Fruit fly (Drosophila melanogaster) whole organism, wandering third instar larva: Measurements from ENCODE around the gene APP-BP1.

Experiments
- Abd-B ChIP-seq: fragments of >200 bp; optimal IDR thresholded peaks from 2 replicates; lab custom pipeline; 2017; ENCODE audit warnings: missing biosample characterization, missing genetic modification characterization
- CG32264 ChIP-seq: fragments of 200-800 bp; sonication (Bioruptor generic); optimal IDR thresholded peaks from 2 replicates; lab custom pipeline; 2016; ENCODE audit warnings: missing biosample characterization, missing genetic modification characterization
- CG9705 ChIP-seq: fragments of 200-800 bp; sonication (Bioruptor generic); optimal IDR thresholded peaks from 2 replicates; lab custom pipeline; 2018; ENCODE audit warnings: missing biosample characterization, mild to moderate bottlenecking, missing genetic modification characterization
- CrebA ChIP-seq: fragments of 200-800 bp; sonication (Bioruptor generic); optimal IDR thresholded peaks from 2 replicates; lab custom pipeline; 2016; ENCODE audit warnings: missing biosample characterization, mild to moderate bottlenecking, missing genetic modification characterization, borderline replicate concordance
- Dfd ChIP-seq: fragments of >200 bp; optimal IDR thresholded peaks from 2 replicates; lab custom pipeline; 2017; ENCODE audit warnings: missing biosample characterization, missing genetic modification characterization
- Dif ChIP-seq: fragments of 200-275, 200-300 bp; sonication (Bioruptor generic); optimal IDR thresholded peaks from 2 replicates; lab custom pipeline; 2018; ENCODE audit warnings: missing biosample characterization, missing genetic modification characterization; ENCODE audit not compliant: partially characterized antibody
- GATAd ChIP-seq: sonication (Bioruptor generic); optimal IDR thresholded peaks from 2 replicates; lab custom pipeline; 2016; ENCODE audit warnings: missing biosample characterization, missing genetic modification characterization
- HLH106 ChIP-seq: fragments of 200-800 bp; optimal IDR thresholded peaks from 3 replicates; lab custom pipeline; 2019; ENCODE audit warnings: missing biosample characterization, mild to moderate bottlenecking, missing genetic modification characterization, moderate library complexity
- Hnf4 ChIP-seq: fragments of 200-800 bp; sonication (Bioruptor generic); optimal IDR thresholded peaks from 2 replicates; lab custom pipeline; 2016; ENCODE audit warnings: missing biosample characterization, mild to moderate bottlenecking, missing genetic modification characterization
- Hr83 ChIP-seq: fragments of 200-300 bp; sonication (Bioruptor generic); optimal IDR thresholded peaks from 2 replicates; lab custom pipeline; 2016; ENCODE audit warnings: missing biosample characterization, mild to moderate bottlenecking, missing genetic modification characterization, moderate library complexity; ENCODE audit not compliant: poor library complexity, severe bottlenecking
- Jra ChIP-seq: sonication (Bioruptor generic); optimal IDR thresholded peaks from 2 replicates; lab custom pipeline; 2016; ENCODE audit warnings: missing biosample characterization, missing genetic modification characterization
- Mio ChIP-seq: sonication (Bioruptor generic); optimal IDR thresholded peaks from 2 replicates; lab custom pipeline; 2016; ENCODE audit warnings: missing biosample characterization, missing genetic modification characterization
- Myc ChIP-seq: fragments of >200 bp; optimal IDR thresholded peaks from 2 replicates; lab custom pipeline; 2017
- N ChIP-seq: fragments of >200 bp; optimal IDR thresholded peaks from 2 replicates; lab custom pipeline; 2018; ENCODE audit warnings: missing biosample characterization, missing external identifiers, missing genetic modification characterization
- OdsH ChIP-seq: fragments of 200-800 bp; sonication (Bioruptor generic); optimal IDR thresholded peaks from 2 replicates; lab custom pipeline; 2016; ENCODE audit warnings: missing biosample characterization, mild to moderate bottlenecking, missing genetic modification characterization
- Rel ChIP-seq, 2 experiments: fragments of 200-800 bp; sonication (Bioruptor generic) in 1 of 2; optimal IDR thresholded peaks; 2 replicates in 1 of 2; 3 replicates in 1 of 2; lab custom pipeline; 2016 to 2019; ENCODE audit warnings: mild to moderate bottlenecking in 2 of 2, missing biosample characterization in 2 of 2, missing genetic modification characterization in 2 of 2, moderate library complexity in 1 of 2
- Sp1 ChIP-seq: fragments of 200-800 bp; sonication (Bioruptor generic); optimal IDR thresholded peaks from 3 replicates; lab custom pipeline; 2019; ENCODE audit warnings: missing biosample characterization, mild to moderate bottlenecking, missing genetic modification characterization, moderate library complexity
- Vsx2 ChIP-seq: fragments of 200-300, 225-300 bp; sonication (Bioruptor generic); optimal IDR thresholded peaks from 2 replicates; lab custom pipeline; 2018; ENCODE audit warnings: missing biosample characterization, missing genetic modification characterization; ENCODE audit not compliant: partially characterized antibody
- br ChIP-seq: fragments of 200-800 bp; sonication (Bioruptor generic); optimal IDR thresholded peaks from 2 replicates; lab custom pipeline; 2016; ENCODE audit warnings: missing biosample characterization, missing genetic modification characterization
- brk ChIP-seq: fragments of 200-800 bp; sonication (Bioruptor generic); optimal IDR thresholded peaks from 2 replicates; lab custom pipeline; 2016; ENCODE audit warnings: missing biosample characterization, mild to moderate bottlenecking, missing genetic modification characterization
- dmrt93B ChIP-seq: fragments of 200-800 bp; sonication (Bioruptor generic); optimal IDR thresholded peaks from 2 replicates; lab custom pipeline; 2018; ENCODE audit warnings: missing biosample characterization, mild to moderate bottlenecking, missing genetic modification characterization
- dsf ChIP-seq: sonication (Bioruptor generic); optimal IDR thresholded peaks from 2 replicates; lab custom pipeline; 2016; ENCODE audit warnings: missing biosample characterization, missing genetic modification characterization, borderline replicate concordance
- ey ChIP-seq: fragments of 200-800 bp; sonication (Bioruptor generic); optimal IDR thresholded peaks from 2 replicates; lab custom pipeline; 2016; ENCODE audit warnings: missing biosample characterization, missing genetic modification characterization
- foxo ChIP-seq, 2 experiments: fragments of 200-800 bp; sonication (Bioruptor generic); optimal IDR thresholded peaks; 2 replicates in 1 of 2; 3 replicates in 1 of 2; lab custom pipeline; 2016 to 2017; ENCODE audit warnings: missing biosample characterization in 2 of 2, missing genetic modification characterization in 2 of 2
- fru ChIP-seq: fragments of 200-800 bp; sonication (Bioruptor generic); optimal IDR thresholded peaks from 3 replicates; lab custom pipeline; 2016; ENCODE audit warnings: missing biosample characterization, mild to moderate bottlenecking, missing genetic modification characterization
- h ChIP-seq: fragments of 200-800 bp; sonication (Bioruptor generic); optimal IDR thresholded peaks from 3 replicates; lab custom pipeline; 2016; ENCODE audit warnings: missing biosample characterization, mild to moderate bottlenecking, missing genetic modification characterization
- jim ChIP-seq: fragments of 175-275, 200-325 bp; sonication (Bioruptor generic); optimal IDR thresholded peaks from 2 replicates; lab custom pipeline; 2016; ENCODE audit warnings: missing biosample characterization, mild to moderate bottlenecking, missing genetic modification characterization
- lola ChIP-seq: fragments of >200 bp; optimal IDR thresholded peaks from 2 replicates; lab custom pipeline; 2017; ENCODE audit warnings: missing biosample characterization, missing genetic modification characterization
- pan ChIP-seq: fragments of >200 bp; optimal IDR thresholded peaks from 2 replicates; lab custom pipeline; 2017
- psq ChIP-seq: fragments of 200-800 bp; sonication (Bioruptor generic); optimal IDR thresholded peaks from 3 replicates; lab custom pipeline; 2017; ENCODE audit warnings: missing biosample characterization, mild to moderate bottlenecking, missing genetic modification characterization, moderate library complexity
- rgr ChIP-seq: fragments of 200-800 bp; sonication (Bioruptor generic); optimal IDR thresholded peaks from 3 replicates; lab custom pipeline; 2016; ENCODE audit warnings: missing biosample characterization, mild to moderate bottlenecking, missing genetic modification characterization
- sage ChIP-seq: fragments of 200-800 bp; sonication (Bioruptor generic); optimal IDR thresholded peaks from 2 replicates; lab custom pipeline; 2016; ENCODE audit warnings: missing biosample characterization, mild to moderate bottlenecking, missing genetic modification characterization
- sv ChIP-seq: fragments of 200-800 bp; sonication (Bioruptor generic); optimal IDR thresholded peaks from 3 replicates; lab custom pipeline; 2016; ENCODE audit warnings: missing biosample characterization, missing genetic modification characterization
- tai ChIP-seq: sonication (Bioruptor generic); optimal IDR thresholded peaks from 2 replicates; lab custom pipeline; 2016; ENCODE audit warnings: missing biosample characterization, missing genetic modification characterization
- usp ChIP-seq: fragments of >200 bp; optimal IDR thresholded peaks from 2 replicates; lab custom pipeline; 2017; ENCODE audit warnings: missing biosample characterization, missing genetic modification characterization
- woc ChIP-seq: sonication (Bioruptor generic); optimal IDR thresholded peaks from 2 replicates; lab custom pipeline; 2016; ENCODE audit warnings: missing biosample characterization, mild to moderate bottlenecking, missing genetic modification characterization

The APP-BP1 gene

dm6 chr3L:11119396-11119900 lies 21.2 kb downstream of the APP-BP1 start:
- TF ChIP-seq psq (GFP tag; lab: Kevin White, UChicago) (peak; percentile 41), HLH106 (tag; lab: Kevin White, UChicago) (peak; percentile 30), dmrt93B (GFP tag; lab: Kevin White, UChicago) (peak; percentile 6), tai (GFP tag; lab: Kevin White, UChicago) (no peak), jim (GFP tag; lab: Kevin White, UChicago) (peak; percentile 42), ey (GFP tag; lab: Kevin White, UChicago) (peak; percentile 18), h (GFP tag; lab: Kevin White, UChicago) (no peak)

DNA sequence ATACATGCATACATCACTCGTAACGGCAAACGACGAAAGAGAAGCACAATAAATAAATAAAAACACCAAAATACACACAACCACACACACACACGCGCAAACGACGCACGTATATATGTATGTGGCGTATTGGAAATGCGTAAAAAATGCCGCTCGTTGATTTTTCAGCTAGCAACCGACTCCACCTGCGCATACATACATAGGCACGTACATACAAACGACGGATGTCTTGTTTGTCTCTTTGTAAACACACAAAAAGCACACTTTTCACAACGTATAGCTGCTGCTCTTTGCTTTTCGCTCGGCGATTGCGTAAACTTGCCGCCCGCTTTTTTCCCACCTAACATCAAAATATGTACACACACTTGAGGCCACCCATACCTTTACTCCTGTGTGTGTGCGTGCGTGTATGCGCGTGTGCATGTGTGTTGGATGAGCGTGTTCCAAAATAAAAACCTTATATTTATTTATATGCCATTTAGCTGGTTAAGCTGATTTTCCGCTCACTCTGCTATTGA lies 21.7 kb downstream of the APP-BP1 start:
- TF ChIP-seq rgr (GFP tag; lab: Kevin White, UChicago) = no peak
- TF ChIP-seq psq (GFP tag; lab: Kevin White, UChicago) = peak; percentile 18
- TF ChIP-seq N = peak; percentile 82
- peak; percentile 34 for TF ChIP-seq h (GFP tag; lab: Kevin White, UChicago)
- peak; percentile 12 for TF ChIP-seq jim (GFP tag; lab: Kevin White, UChicago)
- no peak for TF ChIP-seq Dif (GFP tag; lab: Kevin White, UChicago)
- peak; percentile 3 for TF ChIP-seq sv (GFP tag; lab: Kevin White, UChicago)

dm6 chr3L:11120419-11120958 lies 22.3 kb downstream of the APP-BP1 start, which contains the start of the genes FoxK and mRpL2:
FoxK (minus strand) TSS chr3L:11120783.
mRpL2 (plus strand) TSS chr3L:11120847.
- TF ChIP-seq h (GFP tag; lab: Kevin White, UChicago) (no peak), Hnf4 (GFP tag; lab: Kevin White, UChicago) (peak; percentile 46), ey (GFP tag; lab: Kevin White, UChicago) (no peak), GATAd (GFP tag; lab: Kevin White, UChicago) (no peak), rgr (GFP tag; lab: Kevin White, UChicago) (peak; percentile 38), foxo (GFP tag; optimal IDR thresholded peaks at IDR 0.05; lab: Kevin White, UChicago) (peak; percentile 25 to 56), Sp1 (peak; percentile 81), CG9705 (peak; percentile 9), Vsx2 (GFP tag; lab: Kevin White, UChicago) (no peak), brk (GFP tag; lab: Kevin White, UChicago) (peak; percentile 37), Myc (lab: Kevin White, UChicago) (peak; percentile 9), lola (GFP tag; lab: Kevin White, UChicago) (no peak), Dif (GFP tag; lab: Kevin White, UChicago) (peak; percentile 1), CrebA (GFP tag; lab: Kevin White, UChicago) (no peak), Rel (GFP tag; optimal IDR thresholded peaks at IDR 0.05; lab: Kevin White, UChicago) (peak; percentile 87), Rel (tag; optimal IDR thresholded peaks at IDR 0.05; lab: Kevin White, UChicago) (peak; percentile 78), woc (GFP tag; lab: Kevin White, UChicago) (peak; percentile 27), Hr83 (GFP tag; lab: Kevin White, UChicago) (no peak), sage (GFP tag; lab: Kevin White, UChicago) (peak; percentile 82), sv (GFP tag; lab: Kevin White, UChicago) (no peak), br (GFP tag; lab: Kevin White, UChicago) (no peak), dsf (GFP tag; lab: Kevin White, UChicago) (peak; percentile 41), Abd-B (GFP tag; lab: Kevin White, UChicago) (no peak), tai (GFP tag; lab: Kevin White, UChicago) (no peak), dmrt93B (GFP tag; lab: Kevin White, UChicago) (no peak), Jra (GFP tag; lab: Kevin White, UChicago) (peak; percentile 14), psq (GFP tag; lab: Kevin White, UChicago) (peak; percentile 55), usp (no peak), Dfd (no peak), HLH106 (tag; lab: Kevin White, UChicago) (peak; percentile 25), pan (lab: Kevin White, UChicago) (no peak), OdsH (no peak), Mio (GFP tag; lab: Kevin White, UChicago) (no peak), CG32264 (GFP tag; lab: Kevin White, UChicago) (peak; percentile 12), fru (GFP tag; lab: Kevin White, UChicago) (peak; percentile 24)
